Worm (Caenorhabditis elegans) whole organism, late embryonic: Measurements from ENCODE around the gene K12H4.5.
A peak's percentile ranks its signal among the peaks of the same experiment; 100 is the strongest.

ENCODE experiments used
- C38D4.7 ChIP-seq: fragments of 200-800 bp; sonication (Bioruptor generic); optimal IDR thresholded peaks from 2 replicates; lab custom pipeline; 2018; ENCODE audit warnings: mild to moderate bottlenecking, missing genetic modification characterization, moderate library complexity, missing compliant biosample characterization
- F13H6.1 ChIP-seq: sonication (generic microtip); optimal IDR thresholded peaks from 2 replicates; lab custom pipeline; 2016; ENCODE audit warnings: missing genetic modification characterization, missing compliant biosample characterization
- K02D7.2 ChIP-seq: sonication (generic microtip); optimal IDR thresholded peaks from 2 replicates; lab custom pipeline; 2017; ENCODE audit warnings: mild to moderate bottlenecking, missing genetic modification characterization, missing compliant biosample characterization
- T23F11.4 ChIP-seq: fragments of 200-800 bp; sonication (Bioruptor generic); optimal IDR thresholded peaks from 2 replicates; lab custom pipeline; 2018; ENCODE audit warnings: mild to moderate bottlenecking, missing genetic modification characterization, missing compliant biosample characterization
- Y22D7AL.16 ChIP-seq: sonication (generic microtip); optimal IDR thresholded peaks from 2 replicates; lab custom pipeline; 2016; ENCODE audit warnings: missing genetic modification characterization, missing compliant biosample characterization
- ahr-1 ChIP-seq: sonication (generic microtip); optimal IDR thresholded peaks from 2 replicates; lab custom pipeline; 2016; ENCODE audit warnings: missing genetic modification characterization, missing compliant biosample characterization
- ama-1 ChIP-seq: fragments of 150-350 bp; optimal IDR thresholded peaks from 2 replicates; lab custom pipeline; 2014
- ceh-18 ChIP-seq: sonication (generic microtip); optimal IDR thresholded peaks from 2 replicates; lab custom pipeline; 2016; ENCODE audit warnings: missing genetic modification characterization, missing compliant biosample characterization
- ceh-2 ChIP-seq: sonication (generic microtip); optimal IDR thresholded peaks from 2 replicates; lab custom pipeline; 2016; ENCODE audit warnings: missing genotype, missing genetic modification characterization, missing compliant biosample characterization
- ceh-24 ChIP-seq: sonication (generic microtip); optimal IDR thresholded peaks from 2 replicates; lab custom pipeline; 2016; ENCODE audit warnings: mild to moderate bottlenecking, missing genetic modification characterization, missing compliant biosample characterization
- ceh-34 ChIP-seq: sonication (generic microtip); optimal IDR thresholded peaks from 2 replicates; lab custom pipeline; 2016; ENCODE audit warnings: mild to moderate bottlenecking, missing genetic modification characterization, missing compliant biosample characterization
- ceh-6 ChIP-seq: fragments of 200-800 bp; sonication (Bioruptor generic); optimal IDR thresholded peaks from 2 replicates; lab custom pipeline; 2018; ENCODE audit warnings: mild to moderate bottlenecking, missing genetic modification characterization, missing compliant biosample characterization
- che-1 ChIP-seq: sonication (generic microtip); optimal IDR thresholded peaks from 2 replicates; lab custom pipeline; 2016; ENCODE audit warnings: mild to moderate bottlenecking, missing genetic modification characterization, missing compliant biosample characterization
- elt-4 ChIP-seq: sonication (generic microtip); optimal IDR thresholded peaks from 2 replicates; lab custom pipeline; 2016; ENCODE audit warnings: missing genetic modification characterization, missing compliant biosample characterization
- ets-4 ChIP-seq: sonication (generic microtip); optimal IDR thresholded peaks from 2 replicates; lab custom pipeline; 2016; ENCODE audit warnings: missing genetic modification characterization, missing compliant biosample characterization
- eyg-1 ChIP-seq: sonication (generic microtip); optimal IDR thresholded peaks from 2 replicates; lab custom pipeline; 2016; ENCODE audit warnings: missing genotype, missing genetic modification characterization, missing compliant biosample characterization
- fax-1 ChIP-seq: sonication (generic microtip); optimal IDR thresholded peaks from 2 replicates; lab custom pipeline; 2016; ENCODE audit warnings: missing genotype, missing genetic modification characterization, missing compliant biosample characterization
- fkh-6 ChIP-seq: sonication (generic microtip); optimal IDR thresholded peaks from 2 replicates; lab custom pipeline; 2016; ENCODE audit warnings: missing genetic modification characterization, missing compliant biosample characterization
- gmeb-2 ChIP-seq: sonication (generic microtip); optimal IDR thresholded peaks from 2 replicates; lab custom pipeline; 2016; ENCODE audit warnings: missing genetic modification characterization, inconsistent platforms, missing compliant biosample characterization
- hlh-15 ChIP-seq: sonication (generic microtip); optimal IDR thresholded peaks from 2 replicates; lab custom pipeline; 2016; ENCODE audit warnings: missing genetic modification characterization, missing compliant biosample characterization
- hlh-6 ChIP-seq: sonication (generic microtip); optimal IDR thresholded peaks from 2 replicates; lab custom pipeline; 2016; ENCODE audit warnings: missing genotype, missing genetic modification characterization, missing compliant biosample characterization
- lim-6 ChIP-seq: sonication (generic microtip); optimal IDR thresholded peaks from 2 replicates; lab custom pipeline; 2016; ENCODE audit warnings: missing genetic modification characterization, missing compliant biosample characterization
- lin-11 ChIP-seq: fragments of 200-800 bp; sonication (Bioruptor generic); optimal IDR thresholded peaks from 2 replicates; lab custom pipeline; 2018; ENCODE audit warnings: mild to moderate bottlenecking, missing genetic modification characterization, missing compliant biosample characterization
- madf-2 ChIP-seq: sonication (generic microtip); optimal IDR thresholded peaks from 2 replicates; lab custom pipeline; 2017; ENCODE audit warnings: missing genetic modification characterization, missing compliant biosample characterization
- mec-3 ChIP-seq: sonication (generic microtip); optimal IDR thresholded peaks from 2 replicates; lab custom pipeline; 2016; ENCODE audit warnings: borderline replicate concordance, missing genetic modification characterization, missing compliant biosample characterization
- nfya-1 ChIP-seq: sonication (generic microtip); optimal IDR thresholded peaks from 2 replicates; lab custom pipeline; 2017; ENCODE audit warnings: missing genetic modification characterization, mild to moderate bottlenecking, missing compliant biosample characterization, antibody characterized with exemption, moderate library complexity
- npax-4 ChIP-seq: sonication (generic microtip); optimal IDR thresholded peaks from 2 replicates; lab custom pipeline; 2016; ENCODE audit warnings: missing genetic modification characterization, missing compliant biosample characterization
- odd-2 ChIP-seq: sonication (generic microtip); optimal IDR thresholded peaks from 2 replicates; lab custom pipeline; 2017; ENCODE audit warnings: antibody characterized with exemption, mild to moderate bottlenecking, missing genetic modification characterization, missing compliant biosample characterization
- pag-3 ChIP-seq: sonication (generic microtip); optimal IDR thresholded peaks from 2 replicates; lab custom pipeline; 2016; ENCODE audit warnings: missing compliant biosample characterization, missing genetic modification characterization, borderline replicate concordance
- pat-9 ChIP-seq: fragments of 200-800 bp; sonication (Bioruptor generic); optimal IDR thresholded peaks from 2 replicates; lab custom pipeline; 2018; ENCODE audit warnings: mild to moderate bottlenecking, missing genetic modification characterization, moderate library complexity, missing compliant biosample characterization
- pax-1 ChIP-seq: fragments of 150-350 bp; optimal IDR thresholded peaks from 2 replicates; lab custom pipeline; 2014; ENCODE audit warnings: missing biosample characterization, missing genetic modification characterization
- pha-2 ChIP-seq: sonication (generic microtip); optimal IDR thresholded peaks from 2 replicates; lab custom pipeline; 2017; ENCODE audit warnings: mild to moderate bottlenecking, missing genetic modification characterization, missing compliant biosample characterization
- pha-4 ChIP-seq: fragments of 150-350 bp; optimal IDR thresholded peaks from 2 replicates; lab custom pipeline; 2018; ENCODE audit warnings: missing biosample characterization, missing genetic modification reagents, missing genetic modification characterization
- pqm-1 ChIP-seq: sonication (generic microtip); optimal IDR thresholded peaks from 2 replicates; lab custom pipeline; 2016; ENCODE audit warnings: missing genetic modification characterization, missing compliant biosample characterization
- rnt-1 ChIP-seq: sonication (generic microtip); optimal IDR thresholded peaks from 2 replicates; lab custom pipeline; 2016; ENCODE audit warnings: missing genetic modification characterization, missing compliant biosample characterization
- sdc-2 ChIP-seq: sonication (generic microtip); optimal IDR thresholded peaks from 2 replicates; lab custom pipeline; 2016; ENCODE audit warnings: missing genotype, missing genetic modification characterization, missing compliant biosample characterization
- sox-2 ChIP-seq: fragments of 200-800 bp; sonication (Bioruptor generic); IDR thresholded peaks from 2 replicates; pipeline ENCODE4 v1.3.6; 2022; ENCODE audit warnings: missing genetic modification reagents, missing genetic modification characterization, missing compliant biosample characterization
- tbx-2 ChIP-seq: sonication (generic microtip); optimal IDR thresholded peaks from 2 replicates; lab custom pipeline; 2016; ENCODE audit warnings: missing genetic modification characterization, missing compliant biosample characterization
- tbx-7 ChIP-seq: sonication (generic microtip); optimal IDR thresholded peaks from 2 replicates; lab custom pipeline; 2016; ENCODE audit warnings: missing genotype, missing genetic modification characterization, missing compliant biosample characterization
- ttx-3 ChIP-seq: sonication (generic microtip); optimal IDR thresholded peaks from 2 replicates; lab custom pipeline; 2016; ENCODE audit warnings: missing genetic modification reagents, missing genetic modification characterization, missing compliant biosample characterization
- unc-3 ChIP-seq, 2 experiments: fragments of 200-800 bp in 1 of 2; sonication (Bioruptor generic) in 1 of 2; sonication (generic microtip) in 1 of 2; conservative IDR thresholded peaks in 1 of 2; optimal IDR thresholded peaks in 1 of 2; 2 replicates each; pipeline versions ENCODE4 v1.3.6 to Lab custom; 2016 to 2022; ENCODE audit warnings: missing compliant biosample characterization in 2 of 2, missing genetic modification characterization in 2 of 2, missing genetic modification reagents in 1 of 2
- unc-42 ChIP-seq: sonication (generic microtip); optimal IDR thresholded peaks from 2 replicates; lab custom pipeline; 2016; ENCODE audit warnings: missing genotype, missing genetic modification characterization, missing compliant biosample characterization
- unc-55 ChIP-seq: sonication (generic microtip); optimal IDR thresholded peaks from 2 replicates; lab custom pipeline; 2017; ENCODE audit warnings: missing biosample characterization, missing genetic modification reagents, missing genetic modification characterization
- unc-86 ChIP-seq: sonication (generic microtip); optimal IDR thresholded peaks from 2 replicates; lab custom pipeline; 2016; ENCODE audit warnings: missing genetic modification characterization, missing compliant biosample characterization
- zip-5 ChIP-seq: sonication (generic microtip); optimal IDR thresholded peaks from 2 replicates; lab custom pipeline; 2016; ENCODE audit warnings: missing genetic modification characterization, missing compliant biosample characterization
- ztf-16 ChIP-seq: sonication (generic microtip); optimal IDR thresholded peaks from 2 replicates; lab custom pipeline; 2017; ENCODE audit warnings: missing genetic modification characterization, missing compliant biosample characterization

The K12H4.5 gene

DNA sequence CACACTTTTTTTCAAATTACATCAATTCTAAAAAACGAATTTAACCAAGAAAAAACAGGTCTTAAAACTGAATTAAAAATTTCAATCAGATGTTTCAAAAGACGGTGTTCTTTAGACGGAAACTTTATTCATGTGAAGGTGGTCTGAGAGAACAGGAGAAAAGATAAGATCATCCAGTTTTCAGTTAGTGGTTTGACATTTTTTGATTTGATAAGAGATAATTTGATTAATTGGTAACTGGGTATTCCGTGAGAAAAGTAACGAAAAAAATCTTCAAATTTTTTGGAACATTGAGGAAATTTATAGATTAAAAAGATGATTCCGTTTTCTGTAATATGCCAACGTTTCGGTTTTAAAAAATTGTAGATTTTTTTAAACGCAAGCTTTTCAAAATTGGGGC is 7.8 kb upstream of the K12H4.5 start:
- TF ChIP-seq ceh-18: no peak
- no peak for TF ChIP-seq pha-2 (tag; lab: Kevin White, UChicago)
- TF ChIP-seq elt-4 (tag; lab: Kevin White, UChicago): no peak
- no peak for TF ChIP-seq ceh-6 (GFP tag; lab: Kevin White, UChicago)
- no peak for TF ChIP-seq T23F11.4 (GFP tag; lab: Kevin White, UChicago)
- no peak for TF ChIP-seq ama-1 (lab: Kevin White, UChicago)
- no peak for TF ChIP-seq nfya-1
- TF ChIP-seq unc-3 (GFP tag; conservative IDR thresholded peaks at IDR 0.05; lab: Robert Waterston, UW): no peak
- no peak for TF ChIP-seq unc-3 (tag; optimal IDR thresholded peaks at IDR 0.05; lab: Kevin White, UChicago)
- no peak for TF ChIP-seq unc-42 (tag; lab: Kevin White, UChicago)
- TF ChIP-seq fax-1: no peak
- TF ChIP-seq pat-9 (tag; lab: Kevin White, UChicago): no peak
- TF ChIP-seq K02D7.2 (tag; lab: Kevin White, UChicago): no peak
- TF ChIP-seq lim-6 (tag; lab: Kevin White, UChicago): no peak
- TF ChIP-seq ceh-34: no peak

DNA sequence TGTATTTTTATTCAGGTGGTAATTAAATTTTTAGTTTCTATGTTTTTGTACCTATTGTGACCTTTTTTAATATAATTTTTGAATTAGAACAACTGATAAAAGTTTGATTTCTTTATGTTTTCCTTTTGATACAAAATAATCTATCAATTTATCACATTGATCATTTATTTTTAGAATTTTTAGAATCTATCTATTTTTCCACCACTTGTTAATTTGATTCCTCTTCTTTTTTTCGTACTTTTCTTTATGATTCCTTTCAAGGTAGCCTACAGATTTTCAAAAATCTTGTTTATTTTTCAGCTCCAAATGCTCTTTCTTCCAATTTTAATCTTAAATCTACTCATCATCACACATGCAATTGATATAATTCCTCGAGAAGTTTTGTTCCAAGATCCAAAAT is 6.3 kb upstream of the K12H4.5 start, which contains the start of gene dpf-6:
Gene dpf-6 (plus strand): TSS at position 301 of the 400 bp plus-strand sequence.
- TF ChIP-seq pha-2 (tag; lab: Kevin White, UChicago): no peak
- no peak for TF ChIP-seq odd-2 (tag; lab: Kevin White, UChicago)
- TF ChIP-seq ceh-2 (tag; lab: Kevin White, UChicago): no peak
- no peak for TF ChIP-seq unc-55
- no peak for TF ChIP-seq pax-1 (tag; lab: Kevin White, UChicago)
- TF ChIP-seq fkh-6: no peak
- no peak for TF ChIP-seq rnt-1 (tag; lab: Kevin White, UChicago)
- TF ChIP-seq tbx-7 (tag; lab: Kevin White, UChicago): no peak
- no peak for TF ChIP-seq tbx-2 (tag; lab: Kevin White, UChicago)
- no peak for TF ChIP-seq che-1 (tag; lab: Kevin White, UChicago)
- TF ChIP-seq unc-86: no peak
- no peak for TF ChIP-seq C38D4.7 (GFP tag; lab: Kevin White, UChicago)
- no peak for TF ChIP-seq ahr-1 (tag; lab: Kevin White, UChicago)

DNA sequence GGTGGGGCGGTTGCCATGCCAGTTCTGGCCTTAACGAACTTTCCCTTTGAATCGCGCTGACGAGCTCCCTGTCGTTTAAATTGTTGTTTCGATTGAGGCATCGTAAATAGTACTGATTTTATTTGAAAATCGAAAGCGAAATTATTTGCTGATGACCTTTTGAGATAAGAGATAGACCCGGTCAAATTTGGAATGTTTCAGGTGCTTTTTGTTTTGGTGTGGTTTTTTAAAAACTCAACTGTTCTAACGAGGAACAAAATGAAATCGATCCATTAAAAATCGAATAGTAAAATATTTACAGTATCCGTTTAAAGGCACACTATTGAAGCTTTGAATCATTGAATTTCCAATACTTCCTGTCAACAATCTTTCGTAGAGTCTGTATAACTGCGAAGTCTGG is 1.5 kb upstream of the K12H4.5 start, which contains the start of gene K12H4.6:
Gene K12H4.6 (minus strand): TSS at position 101 of the 400 bp plus-strand sequence.
- no peak for TF ChIP-seq ztf-16 (tag; lab: Kevin White, UChicago)
- no peak for TF ChIP-seq gmeb-2 (tag; lab: Kevin White, UChicago)
- TF ChIP-seq hlh-6 (tag; lab: Kevin White, UChicago): no peak
- no peak for TF ChIP-seq mec-3 (tag; lab: Kevin White, UChicago)
- TF ChIP-seq ceh-18: no peak
- TF ChIP-seq zip-5 (tag; lab: Kevin White, UChicago): no peak
- TF ChIP-seq madf-2 (tag; lab: Kevin White, UChicago): no peak
- no peak for TF ChIP-seq npax-4 (tag; lab: Kevin White, UChicago)
- TF ChIP-seq eyg-1 (tag; lab: Kevin White, UChicago): no peak
- TF ChIP-seq sox-2 (GFP tag; lab: Robert Waterston, UW): no peak
- TF ChIP-seq pqm-1 (tag; lab: Kevin White, UChicago): no peak
- TF ChIP-seq ama-1 (lab: Kevin White, UChicago): no peak
- TF ChIP-seq K02D7.2 (tag; lab: Kevin White, UChicago): no peak
- no peak for TF ChIP-seq elt-4 (tag; lab: Kevin White, UChicago)
- TF ChIP-seq che-1 (tag; lab: Kevin White, UChicago): no peak

DNA sequence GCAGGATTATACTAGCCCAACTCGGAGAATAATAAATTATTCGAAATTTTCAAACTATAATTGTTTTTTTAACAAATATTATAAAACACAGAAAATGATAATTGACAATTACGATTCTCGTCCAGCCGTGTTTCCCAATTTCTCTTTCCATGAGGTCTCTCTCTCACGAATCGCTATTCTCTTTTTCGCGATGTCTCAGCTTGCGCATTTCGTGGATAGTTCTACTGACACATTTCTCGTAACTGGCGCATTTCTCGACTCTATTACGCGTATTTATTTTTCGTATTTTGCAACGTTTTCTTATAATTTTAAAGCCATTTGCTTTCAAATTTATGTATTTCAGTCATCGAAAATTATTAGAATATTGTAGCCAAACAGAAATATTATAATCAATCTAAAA is 503 bp upstream of the K12H4.5 start:
- TF ChIP-seq ttx-3 (peak; percentile 100), lin-11 (tag; lab: Kevin White, UChicago) (peak; percentile 96), sdc-2 (peak; percentile 96), ets-4 (peak; percentile 100), nfya-1 (peak; percentile 98), eyg-1 (tag; lab: Kevin White, UChicago) (peak; percentile 100), pqm-1 (tag; lab: Kevin White, UChicago) (peak; percentile 100), ceh-2 (tag; lab: Kevin White, UChicago) (peak; percentile 100), ceh-24 (tag; lab: Kevin White, UChicago) (peak; percentile 98), gmeb-2 (tag; lab: Kevin White, UChicago) (peak; percentile 99), fkh-6 (peak; percentile 99), ceh-18 (peak; percentile 100), pha-4 (no peak), ztf-16 (tag; lab: Kevin White, UChicago) (peak; percentile 100), Y22D7AL.16 (peak; percentile 100), pag-3 (peak; percentile 100), F13H6.1 (peak; percentile 100), unc-42 (tag; lab: Kevin White, UChicago) (peak; percentile 100), che-1 (tag; lab: Kevin White, UChicago) (peak; percentile 96), hlh-15 (tag; lab: Kevin White, UChicago) (peak; percentile 100), lim-6 (tag; lab: Kevin White, UChicago) (peak; percentile 100)
